Worm (Caenorhabditis elegans) whole organism, midembryonic: ENCODE data around the gene patr-1.

ENCODE experiments used
- T22C8.4 ChIP-seq: fragments of 200-800 bp; sonication (Bioruptor generic); IDR thresholded peaks from 2 replicates; pipeline ENCODE4 v1.3.6; 2022; ENCODE audit warnings: missing genetic modification characterization, missing compliant biosample characterization
- klf-2 ChIP-seq: fragments of 200-800 bp; sonication (Bioruptor generic); conservative IDR thresholded peaks from 2 replicates; pipeline ENCODE4 v1.3.6; 2022; ENCODE audit warnings: missing genetic modification reagents, missing genetic modification characterization, missing compliant biosample characterization
- tab-1 ChIP-seq: fragments of 200-800 bp; sonication (Bioruptor generic); IDR thresholded peaks from 2 replicates; pipeline ENCODE4 v1.3.6; 2022; ENCODE audit warnings: missing genetic modification characterization, missing compliant biosample characterization
- ztf-23 ChIP-seq: fragments of 200-800 bp; sonication (Bioruptor generic); IDR thresholded peaks from 2 replicates; pipeline ENCODE4 v1.3.6; 2022; ENCODE audit warnings: missing genetic modification reagents, missing genetic modification characterization, missing compliant biosample characterization
- ztf-29 ChIP-seq: fragments of 200-800 bp; sonication (Bioruptor generic); IDR thresholded peaks from 2 replicates; pipeline ENCODE4 v1.3.6; 2022; ENCODE audit warnings: missing genetic modification reagents, missing genetic modification characterization, missing compliant biosample characterization

- TF ChIP-seq T22C8.4 (GFP tag; lab: Robert Waterston, UW) (no peak), tab-1 (GFP tag; lab: Robert Waterston, UW) (no peak), klf-2 (GFP tag; lab: Robert Waterston, UW) (no peak), ztf-23 (GFP tag; lab: Robert Waterston, UW) (no peak), ztf-29 (GFP tag; lab: Robert Waterston, UW) (no peak)
These were observed 21.0 kb downstream of the patr-1 start for ce11 chrII:11756684-11757107.
